Fruit fly (Drosophila melanogaster): ENCODE measurements around the gene OXA1L.

OXA1L gene

dm6 chr3L:10899087-10899511 is 12.8 kb upstream of the OXA1L start, which contains the start of gene Aps (continued):
- peak; percentile 12 for TF ChIP-seq fd3F (GFP tag; optimal IDR thresholded peaks at IDR 0.05)
- no peak for TF ChIP-seq Awh (GFP tag; IDR thresholded peaks at IDR 0.05)
- TF ChIP-seq cg (GFP tag; optimal IDR thresholded peaks at IDR 0.05): no peak
- TF ChIP-seq zfh2 (GFP tag; optimal IDR thresholded peaks at IDR 0.05): no peak
- peak; percentile 64 for TF ChIP-seq Aef1 (GFP tag; IDR thresholded peaks at IDR 0.05)
- TF ChIP-seq CG4854 (GFP tag; optimal IDR thresholded peaks at IDR 0.05): no peak
- no peak for TF ChIP-seq slou (GFP tag; optimal IDR thresholded peaks at IDR 0.05)
- TF ChIP-seq NK7.1 (GFP tag; optimal IDR thresholded peaks at IDR 0.05): no peak
- TF ChIP-seq CG14860 (GFP tag; IDR thresholded peaks at IDR 0.05; ENCODE audit: partially characterized antibody): no peak
- TF ChIP-seq ab (GFP tag; optimal IDR thresholded peaks at IDR 0.05): no peak
- TF ChIP-seq TFAM (GFP tag; optimal IDR thresholded peaks at IDR 0.05): no peak
- no peak for TF ChIP-seq CG12744 (GFP tag; optimal IDR thresholded peaks at IDR 0.05)
- no peak for TF ChIP-seq CG8388 (GFP tag; optimal IDR thresholded peaks at IDR 0.05)
- no peak for TF ChIP-seq Dek (tag; optimal IDR thresholded peaks at IDR 0.05)
- peak; percentile 62 for TF ChIP-seq CG15696 (tag; optimal IDR thresholded peaks at IDR 0.05)
- peak; percentile 56 for TF ChIP-seq CG5245 (GFP tag; optimal IDR thresholded peaks at IDR 0.05)
- TF ChIP-seq bab2 (GFP tag; optimal IDR thresholded peaks at IDR 0.05): peak; percentile 55
- no peak for TF ChIP-seq CG14965 (GFP tag; optimal IDR thresholded peaks at IDR 0.05; ENCODE audit: borderline replicate concordance)
- no peak for TF ChIP-seq sim (GFP tag; IDR thresholded peaks at IDR 0.05)
- no peak for TF ChIP-seq aop (GFP tag; IDR thresholded peaks at IDR 0.05)
- no peak for TF ChIP-seq shn (GFP tag; optimal IDR thresholded peaks at IDR 0.05)
- no peak for TF ChIP-seq Atf3 (GFP tag; optimal IDR thresholded peaks at IDR 0.05)
- peak; percentile 47 to 65 for TF ChIP-seq Pdp1 (GFP tag; optimal IDR thresholded peaks at IDR 0.05)
- no peak for TF ChIP-seq ato (GFP tag; IDR thresholded peaks at IDR 0.05; ENCODE audit: partially characterized antibody)
- peak; percentile 57 for TF ChIP-seq CoRest (tag; optimal IDR thresholded peaks at IDR 0.05)
- TF ChIP-seq CG12219 (GFP tag; optimal IDR thresholded peaks at IDR 0.05): no peak
- no peak for TF ChIP-seq CG8359 (GFP tag; optimal IDR thresholded peaks at IDR 0.05; ENCODE audit: borderline replicate concordance)
- no peak for TF ChIP-seq tll (GFP tag; optimal IDR thresholded peaks at IDR 0.05)
- TF ChIP-seq lmd (GFP tag; IDR thresholded peaks at IDR 0.05): peak; percentile 66; the same call in 1 of the 2 replicates
- no peak for TF ChIP-seq Antp (GFP tag; optimal IDR thresholded peaks at IDR 0.05)
- no peak for TF ChIP-seq run (tag; optimal IDR thresholded peaks at IDR 0.05)
- no peak for TF ChIP-seq CG17612 (GFP tag; IDR thresholded peaks at IDR 0.05)
- TF ChIP-seq sna (GFP tag; IDR thresholded peaks at IDR 0.05; ENCODE audit: partially characterized antibody): no peak
- no peak for TF ChIP-seq Poxn (GFP tag; IDR thresholded peaks at IDR 0.05)
- peak; percentile 99 for TF ChIP-seq CTCF (GFP tag; optimal IDR thresholded peaks at IDR 0.05)
- no peak for TF ChIP-seq ATbp (GFP tag; optimal IDR thresholded peaks at IDR 0.05)
- TF ChIP-seq danr (GFP tag; IDR thresholded peaks at IDR 0.05): 0 out of 2 replicates have a peak, but pooled peaks have one; percentile 5
- TF ChIP-seq pb (GFP tag; optimal IDR thresholded peaks at IDR 0.05): no peak
- peak; percentile 11 for TF ChIP-seq pho (GFP tag; optimal IDR thresholded peaks at IDR 0.05)
- no peak for TF ChIP-seq Doc3 (GFP tag; IDR thresholded peaks at IDR 0.05; ENCODE audit: partially characterized antibody)
- TF ChIP-seq so (GFP tag; IDR thresholded peaks at IDR 0.05): no peak
- peak; percentile 45 for TF ChIP-seq gsb-n (tag; optimal IDR thresholded peaks at IDR 0.05)
- no peak for TF ChIP-seq peb (GFP tag; IDR thresholded peaks at IDR 0.05)
- TF ChIP-seq Myb (GFP tag; optimal IDR thresholded peaks at IDR 0.05): peak; percentile 31
- TF ChIP-seq ara (GFP tag; IDR thresholded peaks at IDR 0.05): 0 out of 2 replicates have a peak, but pooled peaks have one; percentile 34
- no peak for TF ChIP-seq CG15479 (GFP tag; optimal IDR thresholded peaks at IDR 0.05)
- TF ChIP-seq gsb (GFP tag; IDR thresholded peaks at IDR 0.05): 0 out of 2 replicates have a peak, but pooled peaks have one; percentile 19
- no peak for TF ChIP-seq grn (GFP tag; optimal IDR thresholded peaks at IDR 0.05)
- TF ChIP-seq CG4404 (GFP tag; IDR thresholded peaks at IDR 0.05): no peak
- TF ChIP-seq CG3995 (GFP tag; optimal IDR thresholded peaks at IDR 0.05): no peak
- no peak for TF ChIP-seq Hand (GFP tag; optimal IDR thresholded peaks at IDR 0.05)
- TF ChIP-seq oc (tag; optimal IDR thresholded peaks at IDR 0.05): peak; percentile 13
